Fruit fly (Drosophila melanogaster) whole organism, embryonic: ENCODE data around the gene apolpp.

Source experiments
- Awh ChIP-seq: fragments of 200-800 bp; sonication (Bioruptor generic); IDR thresholded peaks from 2 replicates; pipeline ENCODE4, ENCODE4 v1.3.6; 2022; ENCODE audit warnings: missing biosample characterization, missing genetic modification characterization
- CG13287 ChIP-seq: fragments of 200-800 bp; sonication (Bioruptor generic); IDR thresholded peaks from 2 replicates; pipeline ENCODE4 v1.3.6; 2022; ENCODE audit warnings: missing biosample characterization, missing genetic modification characterization; ENCODE audit not compliant: partially characterized antibody
- CG15011 ChIP-seq: fragments of 200-800 bp; sonication (Bioruptor generic); optimal IDR thresholded peaks from 3 replicates; lab custom pipeline; 2018; ENCODE audit warnings: missing biosample characterization, mild to moderate bottlenecking, missing genetic modification characterization
- CG15479 ChIP-seq: fragments of 200-800 bp; sonication (Bioruptor generic); optimal IDR thresholded peaks from 3 replicates; lab custom pipeline; 2019; ENCODE audit warnings: missing biosample characterization, mild to moderate bottlenecking, missing genetic modification characterization, moderate library complexity
- CG15696 ChIP-seq: fragments of 200-800 bp; sonication (Bioruptor generic); optimal IDR thresholded peaks from 2 replicates; lab custom pipeline; 2019; ENCODE audit warnings: missing biosample characterization, mild to moderate bottlenecking, missing genetic modification characterization, moderate library complexity
- CG17328 ChIP-seq: fragments of 200-800 bp; sonication (Bioruptor generic); IDR thresholded peaks from 2 replicates; pipeline ENCODE4 v1.3.6; 2022; ENCODE audit warnings: missing biosample characterization, missing genetic modification characterization
- CG17612 ChIP-seq: fragments of 200-800 bp; sonication (Bioruptor generic); IDR thresholded peaks from 2 replicates; pipeline ENCODE4 v1.3.6; 2022; ENCODE audit warnings: missing biosample characterization, missing genetic modification characterization
- CG17829 ChIP-seq: fragments of 200-800 bp; optimal IDR thresholded peaks from 2 replicates; lab custom pipeline; 2019; ENCODE audit warnings: missing biosample characterization, mild to moderate bottlenecking, missing genetic modification characterization, moderate library complexity
- CG2116 ChIP-seq: fragments of 200-800 bp; sonication (Bioruptor generic); optimal IDR thresholded peaks from 3 replicates; lab custom pipeline; 2018; ENCODE audit warnings: missing biosample characterization, mild to moderate bottlenecking, missing genetic modification characterization
- CG2712 ChIP-seq: fragments of 200-800 bp; optimal IDR thresholded peaks from 3 replicates; lab custom pipeline; 2019; ENCODE audit warnings: missing biosample characterization, mild to moderate bottlenecking, missing genetic modification characterization, moderate library complexity
- CG32532 ChIP-seq: fragments of 200-800 bp; sonication (Bioruptor generic); IDR thresholded peaks from 2 replicates; pipeline ENCODE4 v1.3.6; 2022; ENCODE audit warnings: missing biosample characterization, missing genetic modification characterization
- CG3407 ChIP-seq: fragments of 200-800 bp; sonication (Bioruptor generic); optimal IDR thresholded peaks from 2 replicates; lab custom pipeline; 2018; ENCODE audit warnings: missing biosample characterization, mild to moderate bottlenecking, missing genetic modification characterization
- CG4617 ChIP-seq: fragments of 200-800 bp; sonication (Bioruptor generic); optimal IDR thresholded peaks from 3 replicates; lab custom pipeline; 2016; ENCODE audit warnings: missing biosample characterization, missing genetic modification characterization, borderline replicate concordance
- CG5245 ChIP-seq: fragments of 200-800 bp; sonication (Bioruptor generic); optimal IDR thresholded peaks from 3 replicates; lab custom pipeline; 2016; ENCODE audit warnings: missing biosample characterization, missing genetic modification characterization
- CG5953 ChIP-seq: fragments of 200-800 bp; sonication (Bioruptor generic); IDR thresholded peaks from 2 replicates; pipeline ENCODE4 v1.3.6; 2022; ENCODE audit warnings: missing biosample characterization, missing genetic modification characterization
- CG6689 ChIP-seq: fragments of 200-800 bp; sonication (Bioruptor generic); IDR thresholded peaks from 2 replicates; pipeline ENCODE4 v1.3.6; 2022; ENCODE audit warnings: missing biosample characterization, missing genetic modification characterization
- CG7357 ChIP-seq: fragments of 200-800 bp; sonication (Bioruptor generic); IDR thresholded peaks from 3 replicates; pipeline ENCODE4 v1.3.6; 2022; ENCODE audit warnings: missing biosample characterization, missing genetic modification characterization
- CG8290 ChIP-seq, 3 experiments: fragments of 200-800 bp; sonication (Bioruptor generic); optimal IDR thresholded peaks; 2 replicates each; lab custom pipeline; 2016 to 2019; ENCODE audit warnings: missing biosample characterization in 3 of 3, missing genetic modification characterization in 3 of 3, mild to moderate bottlenecking in 2 of 3, moderate library complexity in 1 of 3
- CG8765 ChIP-seq: fragments of 200-800 bp; sonication (Bioruptor generic); IDR thresholded peaks from 2 replicates; pipeline ENCODE4 v1.3.6; 2022; ENCODE audit warnings: missing biosample characterization, missing genetic modification characterization
- CG9797 ChIP-seq: fragments of 200-800 bp; sonication (Bioruptor generic); optimal IDR thresholded peaks from 3 replicates; lab custom pipeline; 2018; ENCODE audit warnings: missing biosample characterization, mild to moderate bottlenecking, missing genetic modification characterization
- CG9817 ChIP-seq: fragments of 200-800 bp; sonication (Bioruptor generic); optimal IDR thresholded peaks from 2 replicates; lab custom pipeline; 2018; ENCODE audit warnings: missing biosample characterization, mild to moderate bottlenecking, missing genetic modification characterization, moderate library complexity
- Camta ChIP-seq: fragments of 200-800 bp; sonication (Bioruptor generic); optimal IDR thresholded peaks from 2 replicates; lab custom pipeline; 2016; ENCODE audit warnings: missing biosample characterization, missing genetic modification characterization
- CkIIα-i1 ChIP-seq: fragments of 200-800 bp; sonication (Bioruptor generic); IDR thresholded peaks from 2 replicates; pipeline ENCODE4 v1.3.6; 2022; ENCODE audit warnings: missing biosample characterization, missing genetic modification characterization
- E2f2 ChIP-seq: fragments of 200-800 bp; sonication (Bioruptor generic); IDR thresholded peaks from 2 replicates; pipeline ENCODE4 v1.3.6; 2022; ENCODE audit warnings: missing biosample characterization, missing genetic modification characterization
- ERR ChIP-seq: fragments of 200-800 bp; sonication (Bioruptor generic); optimal IDR thresholded peaks from 2 replicates; lab custom pipeline; 2016; ENCODE audit warnings: missing biosample characterization, missing genetic modification characterization
- Elba2 ChIP-seq: fragments of 200-800 bp; sonication (Bioruptor generic); optimal IDR thresholded peaks from 3 replicates; lab custom pipeline; 2016; ENCODE audit warnings: missing biosample characterization, missing genetic modification characterization
- Fer3 ChIP-seq: fragments of 200-800 bp; sonication (Bioruptor generic); optimal IDR thresholded peaks from 2 replicates; lab custom pipeline; 2018; ENCODE audit warnings: missing biosample characterization, mild to moderate bottlenecking, missing genetic modification characterization, moderate library complexity
- MBD-R2 ChIP-seq: fragments of 200-800 bp; sonication (Bioruptor generic); IDR thresholded peaks from 2 replicates; pipeline ENCODE4 v1.3.6; 2022; ENCODE audit warnings: missing biosample characterization, missing genetic modification characterization
- Poxn ChIP-seq: fragments of 200-800 bp; sonication (Bioruptor generic); IDR thresholded peaks from 2 replicates; pipeline ENCODE4 v1.3.6; 2022; ENCODE audit warnings: missing biosample characterization, missing genetic modification characterization
- Sox102F ChIP-seq: fragments of 200-800 bp; sonication (Bioruptor generic); optimal IDR thresholded peaks from 2 replicates; lab custom pipeline; 2018; ENCODE audit warnings: missing biosample characterization, mild to moderate bottlenecking, missing genetic modification characterization, moderate library complexity
- YL-1 ChIP-seq: fragments of 200-800 bp; sonication (Bioruptor generic); optimal IDR thresholded peaks from 3 replicates; lab custom pipeline; 2017; ENCODE audit warnings: missing biosample characterization, mild to moderate bottlenecking, missing genetic modification characterization
- bab2 ChIP-seq: fragments of 200-800 bp; sonication (Bioruptor generic); optimal IDR thresholded peaks from 2 replicates; lab custom pipeline; 2016; ENCODE audit warnings: missing biosample characterization, missing genetic modification characterization
- br ChIP-seq: fragments of >200 bp; optimal IDR thresholded peaks from 2 replicates; lab custom pipeline; 2017
- bsh ChIP-seq, 2 experiments: fragments of 200-800 bp; sonication (Bioruptor generic); optimal IDR thresholded peaks; 2 replicates each; lab custom pipeline; 2017 to 2018; ENCODE audit warnings: mild to moderate bottlenecking in 2 of 2, missing biosample characterization in 2 of 2, missing genetic modification characterization in 2 of 2, moderate library complexity in 1 of 2
- cad ChIP-seq: fragments of >200 bp; optimal IDR thresholded peaks from 2 replicates; lab custom pipeline; 2017; ENCODE audit warnings: missing biosample characterization, missing genetic modification characterization
- chif ChIP-seq, 2 experiments: fragments of 200-800 bp; sonication (Bioruptor generic); optimal IDR thresholded peaks; 3 replicates each; lab custom pipeline; 2016; ENCODE audit warnings: missing biosample characterization in 2 of 2, missing genetic modification characterization in 2 of 2
- chm ChIP-seq: fragments of 200-800 bp; sonication (Bioruptor generic); IDR thresholded peaks from 2 replicates; pipeline ENCODE4 v1.3.6; 2022; ENCODE audit warnings: missing biosample characterization, missing genetic modification characterization
- crol ChIP-seq: fragments of 200-800 bp; sonication (Bioruptor generic); IDR thresholded peaks from 2 replicates; pipeline ENCODE4 v1.3.6; 2022; ENCODE audit warnings: missing biosample characterization, missing genetic modification characterization
- dysf ChIP-seq: fragments of 200-800 bp; sonication (Bioruptor generic); IDR thresholded peaks from 3 replicates; pipeline ENCODE4 v1.3.6; 2022; ENCODE audit warnings: missing biosample characterization, missing genetic modification characterization
- grau ChIP-seq: fragments of 200-800 bp; optimal IDR thresholded peaks from 3 replicates; lab custom pipeline; 2019; ENCODE audit warnings: missing biosample characterization, mild to moderate bottlenecking, missing genetic modification characterization, moderate library complexity
- inv ChIP-seq: fragments of 200-800 bp; sonication (Bioruptor generic); IDR thresholded peaks from 2 replicates; pipeline ENCODE4 v1.3.6; 2022; ENCODE audit warnings: missing biosample characterization, missing genetic modification characterization; ENCODE audit not compliant: partially characterized antibody
- lbe ChIP-seq: fragments of 200-800 bp; sonication (Bioruptor generic); optimal IDR thresholded peaks from 2 replicates; lab custom pipeline; 2016; ENCODE audit warnings: missing biosample characterization, mild to moderate bottlenecking, missing genetic modification characterization
- onecut ChIP-seq: fragments of 200-800 bp; sonication (Bioruptor generic); IDR thresholded peaks from 2 replicates; pipeline ENCODE4 v1.3.6; 2022; ENCODE audit warnings: missing biosample characterization, missing genetic modification characterization
- pzg ChIP-seq: fragments of 200-800 bp; sonication (Bioruptor generic); optimal IDR thresholded peaks from 3 replicates; lab custom pipeline; 2018; ENCODE audit warnings: missing biosample characterization, mild to moderate bottlenecking, missing genetic modification characterization, moderate library complexity
- sim ChIP-seq: fragments of 200-800 bp; sonication (Bioruptor generic); IDR thresholded peaks from 2 replicates; pipeline ENCODE4 v1.3.6; 2022; ENCODE audit warnings: missing biosample characterization, missing genetic modification characterization
- sima ChIP-seq: fragments of 200-800 bp; sonication (Bioruptor generic); optimal IDR thresholded peaks from 2 replicates; lab custom pipeline; 2016; ENCODE audit warnings: missing biosample characterization, missing genetic modification characterization
- sisA ChIP-seq: fragments of 200-800 bp; sonication (Bioruptor generic); IDR thresholded peaks from 2 replicates; pipeline ENCODE4 v1.3.6; 2022; ENCODE audit warnings: missing biosample characterization, missing genetic modification characterization
- stc ChIP-seq: fragments of 200-800 bp; sonication (Bioruptor generic); IDR thresholded peaks from 2 replicates; pipeline ENCODE4 v1.3.6; 2022; ENCODE audit warnings: missing biosample characterization, missing genetic modification characterization
- stwl ChIP-seq: fragments of 200-800 bp; sonication (Bioruptor generic); optimal IDR thresholded peaks from 3 replicates; lab custom pipeline; 2018; ENCODE audit warnings: missing biosample characterization, mild to moderate bottlenecking, missing genetic modification characterization, moderate library complexity
- usp ChIP-seq: fragments of >200 bp; optimal IDR thresholded peaks from 2 replicates; lab custom pipeline; 2017; ENCODE audit warnings: missing biosample characterization, missing genetic modification characterization
- z ChIP-seq: fragments of 200-800 bp; sonication (Bioruptor generic); IDR thresholded peaks from 3 replicates; pipeline ENCODE4 v1.3.6; 2022; ENCODE audit warnings: missing biosample characterization, missing genetic modification characterization
- zen2 ChIP-seq: fragments of 200-800 bp; sonication (Bioruptor generic); IDR thresholded peaks from 3 replicates; pipeline ENCODE4 v1.3.6; 2022; ENCODE audit warnings: missing biosample characterization, missing genetic modification characterization; ENCODE audit not compliant: partially characterized antibody

apolpp gene

DNA sequence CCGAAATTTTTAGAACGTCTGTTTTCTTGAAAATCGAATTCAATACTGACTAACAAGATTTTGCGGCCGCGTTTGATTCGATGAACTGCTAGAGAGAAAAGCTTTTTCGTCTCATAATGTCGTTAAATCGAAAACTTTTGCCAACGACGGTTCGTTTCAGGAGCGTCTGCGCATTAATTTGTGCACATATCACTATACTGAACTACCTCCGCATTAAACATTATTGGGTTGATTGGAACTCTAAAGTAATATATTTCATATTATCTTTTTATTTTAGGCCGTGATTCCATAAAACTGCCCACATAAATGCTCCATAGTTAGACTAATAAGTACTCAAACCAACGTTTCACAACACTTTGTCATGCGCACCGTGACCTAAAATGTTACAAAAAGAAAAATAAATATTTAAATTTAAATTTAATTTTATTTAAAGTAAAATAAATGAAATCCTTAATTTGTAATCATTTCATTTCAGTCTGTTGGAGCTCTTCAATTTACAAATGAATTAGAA is 7.1 kb upstream of the apolpp start, which contains the start of gene CaMKII (continued):
- TF ChIP-seq cad (GFP tag; lab: Kevin White, UChicago) (no peak), CG8765 (GFP tag; lab: Robert Waterston, UW) (no peak), crol (GFP tag; lab: Robert Waterston, UW) (no peak), CG6689 (GFP tag; lab: Robert Waterston, UW) (no peak; the same call in 1 of the 2 replicates), bsh (GFP tag; optimal IDR thresholded peaks at IDR 0.05; lab: Kevin White, UChicago) (peak in 1 of 2 experiments; percentile 50), chm (GFP tag; lab: Robert Waterston, UW) (no peak), CG4617 (no peak), stc (GFP tag; lab: Robert Waterston, UW) (no peak), CG9797 (no peak), E2f2 (GFP tag; lab: Robert Waterston, UW) (peak; percentile 34), chif (GFP tag; optimal IDR thresholded peaks at IDR 0.05; lab: Kevin White, UChicago) (no peak), zen2 (GFP tag; lab: Robert Waterston, UW) (no peak), CG17612 (GFP tag; lab: Robert Waterston, UW) (no peak), z (GFP tag; lab: Robert Waterston, UW) (no peak), Camta (no peak), CG2712 (tag; lab: Kevin White, UChicago) (peak; percentile 67), CG15479 (GFP tag; lab: Kevin White, UChicago) (no peak), dysf (no peak; the same call in 2 of the 3 replicates), CG15011 (GFP tag; lab: Kevin White, UChicago) (no peak), MBD-R2 (0 out of 2 replicates have a peak, but pooled peaks have one; percentile 15), Elba2 (GFP tag; lab: Kevin White, UChicago) (no peak), CG17829 (peak; percentile 49), lbe (GFP tag; lab: Kevin White, UChicago) (no peak), CG8290 (GFP tag; optimal IDR thresholded peaks at IDR 0.05; lab: Kevin White, UChicago) (peak; percentile 55), CG8290 (tag; optimal IDR thresholded peaks at IDR 0.05; lab: Kevin White, UChicago) (no peak), pzg (GFP tag; lab: Kevin White, UChicago) (peak; percentile 13), onecut (GFP tag; lab: Robert Waterston, UW) (peak; percentile 22; the same call in 1 of the 2 replicates), CG13287 (GFP tag; lab: Robert Waterston, UW) (no peak), ERR (GFP tag; lab: Kevin White, UChicago) (no peak), Awh (GFP tag; lab: Robert Waterston, UW) (no peak), Fer3 (tag; lab: Kevin White, UChicago) (peak; percentile 22), inv (GFP tag; lab: Robert Waterston, UW) (no peak), CG15696 (tag; lab: Kevin White, UChicago) (peak; percentile 13), grau (tag; lab: Kevin White, UChicago) (no peak), CG32532 (no peak), sim (GFP tag; lab: Robert Waterston, UW) (no peak), Poxn (GFP tag; lab: Robert Waterston, UW) (no peak), CG3407 (GFP tag; lab: Kevin White, UChicago) (peak; percentile 13), CG5953 (GFP tag; lab: Robert Waterston, UW) (no peak), Sox102F (no peak), YL-1 (GFP tag; lab: Kevin White, UChicago) (no peak), sima (GFP tag; lab: Kevin White, UChicago) (no peak), br (lab: Kevin White, UChicago) (no peak), CG9817 (no peak), CG17328 (no peak; the same call in 1 of the 2 replicates), stwl (tag; lab: Kevin White, UChicago) (peak; percentile 27), CkIIα-i1 (no peak), sisA (GFP tag; lab: Robert Waterston, UW) (no peak), CG7357 (GFP tag; lab: Robert Waterston, UW) (no peak), CG5245 (GFP tag; lab: Kevin White, UChicago) (no peak), bab2 (GFP tag; lab: Kevin White, UChicago) (peak; percentile 6), CG2116 (peak; percentile 26), usp (no peak)
